Fruit fly (Drosophila melanogaster): ENCODE measurements around the gene Myo28B1.
"Not testable (repeated sequence)": the region's sequence is repeated elsewhere in the genome, so short reads cannot be mapped to it uniquely, and the experiment has no call there.

DNA sequence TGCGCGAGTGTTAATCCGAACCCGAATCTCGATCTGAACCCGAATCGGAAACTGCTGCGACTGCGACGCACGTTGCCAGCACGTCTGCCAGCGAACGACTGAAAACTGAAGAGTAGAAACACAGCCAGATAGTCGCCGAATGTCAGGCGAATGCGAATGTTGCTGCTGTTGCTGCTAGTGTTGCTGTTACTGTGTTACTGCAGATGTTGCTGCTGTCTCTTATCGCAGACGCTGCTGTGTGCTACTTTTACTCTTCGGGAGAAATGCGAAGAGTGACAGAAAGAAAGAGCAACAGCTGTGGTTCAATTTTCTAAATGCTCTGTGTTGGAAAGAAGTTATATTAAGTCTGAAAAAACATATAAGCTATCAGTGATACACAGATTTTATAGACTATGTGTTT, 72.9 kb downstream of the Myo28B1 start, which contains the start of gene CG31904:
- not testable (repeated sequence) for TF ChIP-seq CG11762 (GFP tag; optimal IDR thresholded peaks at IDR 0.05; ENCODE audit: insufficient read depth); Sox102F (GFP tag; optimal IDR thresholded peaks at IDR 0.05); CG6163 (GFP tag; IDR thresholded peaks at IDR 0.05); dsx (GFP tag; optimal IDR thresholded peaks at IDR 0.05; ENCODE audit: poor library complexity, severe bottlenecking); CG16779 (tag; optimal IDR thresholded peaks at IDR 0.05); pdm3 (GFP tag; optimal IDR thresholded peaks at IDR 0.05); CG15336 (GFP tag; IDR thresholded peaks at IDR 0.05); CG31627 (GFP tag; optimal IDR thresholded peaks at IDR 0.05)

Data from whole organism, prepupa.